In genomic region chrX:1900123-1900818, dm6 we compare ENCODE assay signal across 5 fruit fly cellular contexts.
TF ChIP-seq lines count a peak whose summit lies in the region.

TSS of gene arm (minus strand) at chrX:1900646.

- no peak for TF ChIP-seq CTCF in whole organism, embryonic (GFP tag; optimal IDR thresholded peaks at IDR 0.05; lab: Kevin White, UChicago)

TF ChIP-seq in whole organism, adult, 20 proteins besides CTCF, POLR2A, EP300 and RAD21:
- no peak for TF ChIP-seq pad (GFP tag; optimal IDR thresholded peaks at IDR 0.05; lab: Kevin White, UChicago)
- peak; percentile 14 for TF ChIP-seq CG7101 (tag; optimal IDR thresholded peaks at IDR 0.05; lab: Kevin White, UChicago)
- peak; percentile 56 for TF ChIP-seq CG1620 (GFP tag; optimal IDR thresholded peaks at IDR 0.05; lab: Kevin White, UChicago)
- no peak for TF ChIP-seq Hr96 (GFP tag; optimal IDR thresholded peaks at IDR 0.05; lab: Kevin White, UChicago)
- no peak for TF ChIP-seq ovo (GFP tag; optimal IDR thresholded peaks at IDR 0.05; lab: Kevin White, UChicago)
- TF ChIP-seq Clk (GFP tag; optimal IDR thresholded peaks at IDR 0.05; lab: Kevin White, UChicago) = no peak
- no peak for TF ChIP-seq CG12768 (GFP tag; optimal IDR thresholded peaks at IDR 0.05; lab: Kevin White, UChicago)
- TF ChIP-seq bab1 (GFP tag; optimal IDR thresholded peaks at IDR 0.05; lab: Kevin White, UChicago) = peak; percentile 11
- no peak for TF ChIP-seq cic (GFP tag; optimal IDR thresholded peaks at IDR 0.05; lab: Kevin White, UChicago)
- TF ChIP-seq kay (GFP tag; lab: Kevin White, UChicago; ENCODE audit: borderline replicate concordance) = no peak
- TF ChIP-seq CG14711 (tag; optimal IDR thresholded peaks at IDR 0.05; lab: Kevin White, UChicago) = no peak
- peak; percentile 49 for TF ChIP-seq Mnt (GFP tag; optimal IDR thresholded peaks at IDR 0.05; lab: Kevin White, UChicago)
- TF ChIP-seq Crg-1 (GFP tag; optimal IDR thresholded peaks at IDR 0.05; lab: Kevin White, UChicago) = peak; percentile 56
- TF ChIP-seq CG7045 (GFP tag; optimal IDR thresholded peaks at IDR 0.05; lab: Kevin White, UChicago) = no peak
- TF ChIP-seq CG33017 (tag; optimal IDR thresholded peaks at IDR 0.05; lab: Kevin White, UChicago) = no peak
- peak; percentile 41 for TF ChIP-seq CG11617 (GFP tag; optimal IDR thresholded peaks at IDR 0.05; lab: Kevin White, UChicago)
- no peak for TF ChIP-seq tj (GFP tag; optimal IDR thresholded peaks at IDR 0.05; lab: Kevin White, UChicago)
- peak; percentile 35 for TF ChIP-seq toe (GFP tag; optimal IDR thresholded peaks at IDR 0.05; lab: Kevin White, UChicago)
- TF ChIP-seq cnc (optimal IDR thresholded peaks at IDR 0.05; lab: Kevin White, UChicago) = no peak

TF ChIP-seq in whole organism, embryonic, 481 proteins besides CTCF, POLR2A, EP300 and RAD21 (continues in another document):
- TF ChIP-seq pzg (GFP tag; optimal IDR thresholded peaks at IDR 0.05; lab: Kevin White, UChicago) (peak; percentile 29), Ets65A (GFP tag; lab: Kevin White, UChicago) (peak; percentile 53), CG12104 (GFP tag; optimal IDR thresholded peaks at IDR 0.05; lab: Kevin White, UChicago) (no peak), C15 (GFP tag; IDR thresholded peaks at IDR 0.05; lab: Robert Waterston, UW) (no peak), sob (GFP tag; IDR thresholded peaks at IDR 0.05; lab: Robert Waterston, UW) (no peak), CoRest (tag; optimal IDR thresholded peaks at IDR 0.05; lab: Kevin White, UChicago) (peak; percentile 4), D (optimal IDR thresholded peaks at IDR 0.05; lab: Kevin White, UChicago) (no peak), D (GFP tag; optimal IDR thresholded peaks at IDR 0.05; lab: Kevin White, UChicago) (no peak), trem (tag; optimal IDR thresholded peaks at IDR 0.05; lab: Kevin White, UChicago) (peak; percentile 98), Side (GFP tag; optimal IDR thresholded peaks at IDR 0.05; lab: Kevin White, UChicago) (no peak), E2f2 (GFP tag; IDR thresholded peaks at IDR 0.05; lab: Robert Waterston, UW) (peak; percentile 85), CG4617 (GFP tag; optimal IDR thresholded peaks at IDR 0.05; lab: Kevin White, UChicago; ENCODE audit: borderline replicate concordance) (peak; percentile 19), CG18011 (GFP tag; optimal IDR thresholded peaks at IDR 0.05; lab: Kevin White, UChicago) (no peak), mirr (GFP tag; optimal IDR thresholded peaks at IDR 0.05; lab: Kevin White, UChicago) (no peak), Sry-δ (GFP tag; optimal IDR thresholded peaks at IDR 0.05; lab: Kevin White, UChicago) (peak; percentile 77), ssp (GFP tag; IDR thresholded peaks at IDR 0.05; lab: Robert Waterston, UW) (no peak), Doc3 (GFP tag; IDR thresholded peaks at IDR 0.05; lab: Robert Waterston, UW; ENCODE audit: partially characterized antibody) (no peak), CG12659 (GFP tag; optimal IDR thresholded peaks at IDR 0.05; lab: Kevin White, UChicago) (peak; percentile 6), CG17829 (tag; optimal IDR thresholded peaks at IDR 0.05; lab: Kevin White, UChicago) (no peak), gce (GFP tag; IDR thresholded peaks at IDR 0.05; lab: Robert Waterston, UW) (no peak)

TF ChIP-seq in whole organism, prepupa, 60 proteins besides CTCF, POLR2A, EP300 and RAD21 (continues in another document):
- peak; percentile 42 for TF ChIP-seq pdm3 (GFP tag; optimal IDR thresholded peaks at IDR 0.05; lab: Kevin White, UChicago)
- peak; percentile 0 for TF ChIP-seq CG6792 (GFP tag; optimal IDR thresholded peaks at IDR 0.05; lab: Kevin White, UChicago)
- peak; percentile 18 for TF ChIP-seq CG32006 (GFP tag; optimal IDR thresholded peaks at IDR 0.05; lab: Kevin White, UChicago)
- TF ChIP-seq esn (GFP tag; optimal IDR thresholded peaks at IDR 0.05; lab: Kevin White, UChicago) = peak; percentile 31
- peak; percentile 0 for TF ChIP-seq CG31627 (GFP tag; optimal IDR thresholded peaks at IDR 0.05; lab: Kevin White, UChicago)
- peak; percentile 22 for TF ChIP-seq Eip93F (GFP tag; optimal IDR thresholded peaks at IDR 0.05; lab: Kevin White, UChicago)
- no peak for TF ChIP-seq net (GFP tag; optimal IDR thresholded peaks at IDR 0.05; lab: Kevin White, UChicago)
- TF ChIP-seq vri (GFP tag; optimal IDR thresholded peaks at IDR 0.05; lab: Kevin White, UChicago) = peak; percentile 28
- no peak for TF ChIP-seq Hr39 (GFP tag; optimal IDR thresholded peaks at IDR 0.05; lab: Kevin White, UChicago)
- no peak for TF ChIP-seq CG3032 (tag; optimal IDR thresholded peaks at IDR 0.05; lab: Kevin White, UChicago)
- TF ChIP-seq CG15336 (GFP tag; IDR thresholded peaks at IDR 0.05; lab: Robert Waterston, UW) = peak; percentile 20; the same call in 1 of the 2 replicates
- TF ChIP-seq CG8119 (GFP tag; IDR thresholded peaks at IDR 0.05; lab: Robert Waterston, UW) = no peak
- TF ChIP-seq fd59A (GFP tag; optimal IDR thresholded peaks at IDR 0.05; lab: Kevin White, UChicago) = no peak
- peak; percentile 11 for TF ChIP-seq topi (GFP tag; optimal IDR thresholded peaks at IDR 0.05; lab: Kevin White, UChicago)
- peak; percentile 36 for TF ChIP-seq fkh (GFP tag; optimal IDR thresholded peaks at IDR 0.05; lab: Kevin White, UChicago)
- TF ChIP-seq cyc (GFP tag; optimal IDR thresholded peaks at IDR 0.05; lab: Kevin White, UChicago) = peak; percentile 12
- TF ChIP-seq achi (GFP tag; optimal IDR thresholded peaks at IDR 0.05; lab: Kevin White, UChicago) = peak; percentile 23
- TF ChIP-seq CG34406 (GFP tag; optimal IDR thresholded peaks at IDR 0.05; lab: Kevin White, UChicago) = peak; percentile 20
- peak; percentile 75 for TF ChIP-seq svp (GFP tag; lab: Kevin White, UChicago)
- no peak for TF ChIP-seq Met (GFP tag; optimal IDR thresholded peaks at IDR 0.05; lab: Kevin White, UChicago)

TF ChIP-seq in whole organism, pupa, 21 proteins besides CTCF, POLR2A, EP300 and RAD21:
- TF ChIP-seq CG9948 (tag; optimal IDR thresholded peaks at IDR 0.05; lab: Kevin White, UChicago) (no peak), fd96Ca (GFP tag; IDR thresholded peaks at IDR 0.05; lab: Robert Waterston, UW) (no peak), gl (tag; optimal IDR thresholded peaks at IDR 0.05; lab: Kevin White, UChicago) (no peak), EcR (GFP tag; optimal IDR thresholded peaks at IDR 0.05; lab: Kevin White, UChicago) (no peak), CG17806 (tag; optimal IDR thresholded peaks at IDR 0.05; lab: Kevin White, UChicago) (no peak), CG8159 (tag; optimal IDR thresholded peaks at IDR 0.05; lab: Kevin White, UChicago) (peak; percentile 12)

TF ChIP-seq in whole organism, wandering third instar larva, 38 proteins besides CTCF, POLR2A, EP300 and RAD21:
- peak; percentile 15 for TF ChIP-seq HLH106 (tag; optimal IDR thresholded peaks at IDR 0.05; lab: Kevin White, UChicago)
- TF ChIP-seq psq (GFP tag; optimal IDR thresholded peaks at IDR 0.05; lab: Kevin White, UChicago) = peak; percentile 1
- no peak for TF ChIP-seq usp (GFP tag; optimal IDR thresholded peaks at IDR 0.05; lab: Kevin White, UChicago)
- peak; percentile 2 for TF ChIP-seq Hnf4 (GFP tag; optimal IDR thresholded peaks at IDR 0.05; lab: Kevin White, UChicago)
- TF ChIP-seq foxo (GFP tag; optimal IDR thresholded peaks at IDR 0.05; lab: Kevin White, UChicago) = peak in 1 of 2 experiments; percentile 19
- TF ChIP-seq CrebA (GFP tag; optimal IDR thresholded peaks at IDR 0.05; lab: Kevin White, UChicago; ENCODE audit: borderline replicate concordance) = no peak
- TF ChIP-seq h (GFP tag; optimal IDR thresholded peaks at IDR 0.05; lab: Kevin White, UChicago) = peak; percentile 8
- peak; percentile 47 for TF ChIP-seq rgr (GFP tag; optimal IDR thresholded peaks at IDR 0.05; lab: Kevin White, UChicago)
- no peak for TF ChIP-seq sage (GFP tag; optimal IDR thresholded peaks at IDR 0.05; lab: Kevin White, UChicago)
- peak; percentile 41 for TF ChIP-seq Jra (GFP tag; optimal IDR thresholded peaks at IDR 0.05; lab: Kevin White, UChicago)
- TF ChIP-seq fru (GFP tag; optimal IDR thresholded peaks at IDR 0.05; lab: Kevin White, UChicago) = no peak
- TF ChIP-seq ey (GFP tag; optimal IDR thresholded peaks at IDR 0.05; lab: Kevin White, UChicago) = peak; percentile 37
- TF ChIP-seq br (GFP tag; optimal IDR thresholded peaks at IDR 0.05; lab: Kevin White, UChicago) = peak; percentile 14
- no peak for TF ChIP-seq N (GFP tag; optimal IDR thresholded peaks at IDR 0.05; lab: Kevin White, UChicago)
- no peak for TF ChIP-seq Abd-B (GFP tag; optimal IDR thresholded peaks at IDR 0.05; lab: Kevin White, UChicago)
- no peak for TF ChIP-seq OdsH (GFP tag; optimal IDR thresholded peaks at IDR 0.05; lab: Kevin White, UChicago)
- TF ChIP-seq CG32264 (GFP tag; optimal IDR thresholded peaks at IDR 0.05; lab: Kevin White, UChicago) = no peak
- no peak for TF ChIP-seq Rel (GFP tag; optimal IDR thresholded peaks at IDR 0.05; lab: Kevin White, UChicago)
- TF ChIP-seq Rel (tag; optimal IDR thresholded peaks at IDR 0.05; lab: Kevin White, UChicago) = peak; percentile 98
- no peak for TF ChIP-seq Sp1 (GFP tag; optimal IDR thresholded peaks at IDR 0.05; lab: Kevin White, UChicago)
